Worm (Caenorhabditis elegans) whole organism, midembryonic: ENCODE data around the gene trxr-2.
A peak's percentile ranks its signal among the peaks of the same experiment; 100 is the strongest.

Experiments
- T22C8.4 ChIP-seq: fragments of 200-800 bp; sonication (Bioruptor generic); IDR thresholded peaks from 2 replicates; pipeline ENCODE4 v1.3.6; 2022; ENCODE audit warnings: missing genetic modification characterization, missing compliant biosample characterization
- cog-1 ChIP-seq: sonication (generic microtip); optimal IDR thresholded peaks from 2 replicates; lab custom pipeline; 2016; ENCODE audit warnings: missing genetic modification characterization, missing compliant biosample characterization
- flt-1 ChIP-seq: fragments of 200-800 bp; sonication (Bioruptor generic); IDR thresholded peaks from 2 replicates; pipeline ENCODE4 v1.3.6; 2022; ENCODE audit warnings: missing genetic modification characterization, missing compliant biosample characterization
- klf-2 ChIP-seq: fragments of 200-800 bp; sonication (Bioruptor generic); conservative IDR thresholded peaks from 2 replicates; pipeline ENCODE4 v1.3.6; 2022; ENCODE audit warnings: missing genetic modification reagents, missing genetic modification characterization, missing compliant biosample characterization
- med-1 ChIP-seq: sonication (generic microtip); optimal IDR thresholded peaks from 2 replicates; lab custom pipeline; 2017; ENCODE audit warnings: missing genetic modification characterization, mild to moderate bottlenecking, missing compliant biosample characterization, antibody characterized with exemption, missing genetic modification reagents; ENCODE audit not compliant: insufficient read depth
- ref-1 ChIP-seq: fragments of 200-800 bp; sonication (Bioruptor generic); conservative IDR thresholded peaks from 2 replicates; pipeline ENCODE4 v1.3.6; 2022; ENCODE audit warnings: missing genetic modification reagents, missing genetic modification characterization, missing compliant biosample characterization
- tab-1 ChIP-seq: fragments of 200-800 bp; sonication (Bioruptor generic); IDR thresholded peaks from 2 replicates; pipeline ENCODE4 v1.3.6; 2022; ENCODE audit warnings: missing genetic modification characterization, missing compliant biosample characterization
- ztf-23 ChIP-seq: fragments of 200-800 bp; sonication (Bioruptor generic); IDR thresholded peaks from 2 replicates; pipeline ENCODE4 v1.3.6; 2022; ENCODE audit warnings: missing genetic modification reagents, missing genetic modification characterization, missing compliant biosample characterization
- ztf-29 ChIP-seq: fragments of 200-800 bp; sonication (Bioruptor generic); IDR thresholded peaks from 2 replicates; pipeline ENCODE4 v1.3.6; 2022; ENCODE audit warnings: missing genetic modification reagents, missing genetic modification characterization, missing compliant biosample characterization

Gene trxr-2

DNA sequence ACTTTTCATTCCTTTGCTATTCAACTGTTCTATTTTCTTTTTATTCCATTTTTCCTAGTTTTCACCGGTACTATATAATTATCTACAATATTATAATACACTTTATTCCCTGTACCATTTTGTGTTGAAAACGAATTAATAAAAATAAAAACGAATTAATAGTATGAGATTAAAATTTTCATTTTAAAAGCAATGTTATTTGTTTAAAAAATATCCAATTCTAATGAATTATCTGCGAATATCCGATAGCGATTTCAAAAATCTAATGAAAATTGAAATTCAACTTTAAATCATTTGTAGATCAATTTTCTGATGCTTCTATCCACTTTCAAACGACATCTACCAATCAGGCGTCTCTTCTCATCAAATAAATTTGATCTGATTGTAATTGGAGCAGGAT lies at the start of gene trxr-2:
Gene trxr-2 (plus strand): TSS at position 301 of the 400 bp plus-strand sequence.
- TF ChIP-seq ref-1 (GFP tag; lab: Robert Waterston, UW) (no peak), cog-1 (tag; lab: Kevin White, UChicago) (no peak), ztf-29 (GFP tag; lab: Robert Waterston, UW) (no peak), flt-1 (GFP tag; lab: Robert Waterston, UW) (no peak), klf-2 (GFP tag; lab: Robert Waterston, UW) (no peak), tab-1 (GFP tag; lab: Robert Waterston, UW) (no peak), ztf-23 (no peak), med-1 (GFP tag; lab: Kevin White, UChicago) (no peak), T22C8.4 (GFP tag; lab: Robert Waterston, UW) (no peak)

DNA sequence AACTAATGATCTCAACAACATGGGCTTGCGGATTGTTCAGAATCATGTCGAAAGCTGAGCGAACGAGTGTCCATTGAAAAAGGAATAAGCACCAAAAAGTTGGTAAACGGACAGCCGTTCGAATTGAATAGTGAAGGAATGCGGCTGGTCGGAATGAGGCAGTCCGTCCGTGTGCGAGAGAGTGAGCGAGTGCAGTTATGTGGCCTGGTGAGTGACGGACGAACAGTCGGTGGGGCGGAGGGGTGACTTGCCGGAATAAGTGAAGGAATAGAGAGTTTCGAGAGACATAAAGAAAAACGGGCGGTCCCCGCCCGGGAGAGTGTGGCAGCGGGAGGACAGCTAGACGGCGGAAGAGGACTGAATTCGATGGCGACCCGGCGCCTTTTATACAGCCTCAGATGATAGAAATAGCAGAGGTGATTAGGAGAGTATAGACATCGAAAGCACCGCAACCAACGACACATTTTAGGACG lies 48.2 kb upstream of the trxr-2 start:
- peak; percentile 57; the same call in 1 of the 2 replicates for TF ChIP-seq ztf-23
- no peak for TF ChIP-seq T22C8.4 (GFP tag; lab: Robert Waterston, UW)
- TF ChIP-seq tab-1 (GFP tag; lab: Robert Waterston, UW) = peak; percentile 51; the same call in 1 of the 2 replicates
- no peak for TF ChIP-seq med-1 (GFP tag; lab: Kevin White, UChicago)
- no peak for TF ChIP-seq ztf-29 (GFP tag; lab: Robert Waterston, UW)
- TF ChIP-seq cog-1 (tag; lab: Kevin White, UChicago) = peak; percentile 11
- 0 out of 2 replicates have a peak, but pooled peaks have one; percentile 54 for TF ChIP-seq flt-1 (GFP tag; lab: Robert Waterston, UW)
- no peak for TF ChIP-seq ref-1 (GFP tag; lab: Robert Waterston, UW)
- TF ChIP-seq klf-2 (GFP tag; lab: Robert Waterston, UW) = no peak

DNA sequence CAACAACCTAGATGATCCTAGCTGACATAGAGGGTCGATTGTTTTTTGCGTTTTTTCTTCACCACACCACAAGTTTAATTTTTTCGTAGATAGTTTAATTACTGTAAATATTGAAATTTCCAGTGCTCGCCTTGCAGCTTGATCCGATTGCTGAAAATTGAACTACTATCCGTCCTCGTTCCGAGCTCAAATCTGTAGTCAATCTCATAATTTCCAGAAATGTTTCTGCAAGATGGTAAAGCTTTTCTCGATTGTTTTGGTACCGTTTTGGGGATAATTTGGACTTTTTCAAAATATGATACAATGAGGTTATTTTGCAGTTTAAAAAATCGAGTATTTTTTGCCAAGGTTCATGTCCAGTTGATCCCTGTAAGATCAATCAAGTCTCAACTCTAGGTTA lies 47.5 kb upstream of the trxr-2 start:
- TF ChIP-seq klf-2 (GFP tag; lab: Robert Waterston, UW) = no peak
- TF ChIP-seq med-1 (GFP tag; lab: Kevin White, UChicago) = no peak
- TF ChIP-seq ztf-23 = no peak
- no peak for TF ChIP-seq cog-1 (tag; lab: Kevin White, UChicago)
- no peak for TF ChIP-seq flt-1 (GFP tag; lab: Robert Waterston, UW)
- TF ChIP-seq tab-1 (GFP tag; lab: Robert Waterston, UW) = no peak
- no peak for TF ChIP-seq ref-1 (GFP tag; lab: Robert Waterston, UW)
- TF ChIP-seq ztf-29 (GFP tag; lab: Robert Waterston, UW) = no peak
- no peak for TF ChIP-seq T22C8.4 (GFP tag; lab: Robert Waterston, UW)

DNA sequence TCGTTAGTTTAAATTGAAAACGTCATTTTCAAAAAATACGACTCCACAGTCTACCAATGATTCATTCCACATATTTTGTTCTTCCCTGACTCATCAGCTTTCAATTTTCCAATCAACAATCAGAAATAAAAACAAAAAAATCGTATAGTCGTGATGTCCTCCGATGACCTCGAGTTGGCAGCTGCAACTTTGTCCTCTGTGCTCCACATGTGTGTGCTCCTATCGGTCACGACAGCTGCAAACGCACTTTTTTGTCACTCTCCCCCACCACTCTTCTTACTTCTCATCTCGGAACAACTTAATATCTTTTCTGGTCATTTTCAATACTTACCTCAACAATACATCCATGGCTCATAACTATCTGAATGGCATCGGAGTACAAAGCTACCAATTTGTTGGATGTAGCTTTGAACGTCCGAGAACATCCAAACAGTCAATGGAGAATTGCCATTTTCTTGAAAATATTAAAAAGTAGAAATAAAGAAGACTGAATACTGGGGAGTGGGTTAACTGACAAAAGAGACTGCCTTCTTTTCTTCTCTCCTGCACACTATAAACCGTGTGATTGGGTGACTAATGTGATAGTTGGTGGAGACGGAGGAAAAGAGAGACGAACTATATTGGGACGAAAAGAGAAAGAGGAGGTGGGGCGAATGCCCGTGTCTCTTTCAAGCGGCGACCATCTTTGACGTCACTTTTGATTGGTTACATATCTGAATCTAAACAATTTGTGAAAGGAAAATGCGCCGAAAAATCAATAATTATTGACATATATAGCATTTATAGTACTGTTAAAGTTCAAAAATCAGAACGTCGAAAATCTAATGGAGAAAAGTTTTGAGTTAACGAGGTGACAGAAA lies 46.4 kb upstream of the trxr-2 start:
- TF ChIP-seq ztf-29 (GFP tag; lab: Robert Waterston, UW) = no peak
- no peak for TF ChIP-seq med-1 (GFP tag; lab: Kevin White, UChicago)
- TF ChIP-seq flt-1 (GFP tag; lab: Robert Waterston, UW) = no peak
- TF ChIP-seq tab-1 (GFP tag; lab: Robert Waterston, UW) = no peak
- TF ChIP-seq klf-2 (GFP tag; lab: Robert Waterston, UW) = no peak
- TF ChIP-seq T22C8.4 (GFP tag; lab: Robert Waterston, UW) = no peak
- TF ChIP-seq ref-1 (GFP tag; lab: Robert Waterston, UW) = no peak
- TF ChIP-seq ztf-23 = no peak
- TF ChIP-seq cog-1 (tag; lab: Kevin White, UChicago) = no peak

DNA sequence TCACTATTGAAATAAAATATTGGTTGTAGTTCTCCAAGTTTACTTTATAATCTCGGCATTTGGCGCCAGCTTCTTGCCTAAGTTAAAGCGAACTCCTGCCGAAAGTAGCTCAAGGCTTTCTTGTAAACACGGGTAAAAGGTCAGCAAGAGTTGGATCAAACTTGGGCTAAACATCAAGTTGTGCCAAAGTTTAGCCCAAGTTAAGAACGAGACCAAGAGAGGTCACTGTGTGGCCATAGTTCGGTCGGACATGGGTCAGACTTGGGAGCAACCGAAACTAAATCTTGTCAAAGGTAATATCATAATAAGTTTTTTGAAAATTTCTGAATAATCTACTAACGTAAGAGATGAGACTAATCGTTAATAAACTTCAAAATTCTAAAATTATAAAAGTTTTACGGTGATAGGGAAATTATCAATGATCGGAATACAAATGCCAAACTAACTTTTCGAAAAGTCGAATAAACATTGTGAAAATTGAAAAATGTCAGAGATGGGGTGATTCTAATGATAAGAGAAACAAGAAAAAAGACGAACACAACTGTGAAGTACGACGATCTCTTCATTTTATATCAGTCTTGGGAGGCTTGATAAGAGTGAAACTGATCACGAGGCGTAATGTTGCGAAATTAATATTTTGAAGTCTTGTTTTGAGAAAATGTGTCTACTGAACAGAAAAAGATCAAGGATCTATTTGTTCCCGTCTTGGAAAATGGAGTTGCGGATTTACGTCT lies 45.5 kb upstream of the trxr-2 start:
- TF ChIP-seq klf-2 (GFP tag; lab: Robert Waterston, UW) = no peak
- TF ChIP-seq ztf-29 (GFP tag; lab: Robert Waterston, UW) = no peak

DNA sequence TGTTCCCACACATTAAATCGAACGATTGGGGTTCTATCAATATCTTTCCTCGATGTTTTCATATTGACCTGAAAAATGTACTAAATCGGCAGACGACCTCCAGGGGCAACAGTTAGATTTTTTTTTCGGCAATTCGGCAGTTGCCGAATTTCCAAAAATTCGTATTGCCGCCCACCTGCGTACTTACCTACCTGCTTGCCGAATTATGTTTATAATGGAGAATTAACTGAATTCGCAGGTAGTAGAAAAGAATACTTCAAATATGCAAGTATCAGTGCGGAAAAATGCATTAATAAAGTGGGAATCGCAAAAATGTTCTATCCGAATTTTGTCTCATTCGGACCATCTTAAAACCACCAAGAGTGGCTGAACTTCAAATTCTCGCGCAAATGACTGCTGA lies 43.9 kb upstream of the trxr-2 start:
- TF ChIP-seq ztf-29 (GFP tag; lab: Robert Waterston, UW) = no peak
- TF ChIP-seq klf-2 (GFP tag; lab: Robert Waterston, UW) = no peak
- TF ChIP-seq med-1 (GFP tag; lab: Kevin White, UChicago) = no peak
- no peak for TF ChIP-seq ref-1 (GFP tag; lab: Robert Waterston, UW)
- no peak for TF ChIP-seq cog-1 (tag; lab: Kevin White, UChicago)
- no peak for TF ChIP-seq T22C8.4 (GFP tag; lab: Robert Waterston, UW)
- TF ChIP-seq ztf-23 = no peak
- no peak for TF ChIP-seq tab-1 (GFP tag; lab: Robert Waterston, UW)
- TF ChIP-seq flt-1 (GFP tag; lab: Robert Waterston, UW) = no peak

DNA sequence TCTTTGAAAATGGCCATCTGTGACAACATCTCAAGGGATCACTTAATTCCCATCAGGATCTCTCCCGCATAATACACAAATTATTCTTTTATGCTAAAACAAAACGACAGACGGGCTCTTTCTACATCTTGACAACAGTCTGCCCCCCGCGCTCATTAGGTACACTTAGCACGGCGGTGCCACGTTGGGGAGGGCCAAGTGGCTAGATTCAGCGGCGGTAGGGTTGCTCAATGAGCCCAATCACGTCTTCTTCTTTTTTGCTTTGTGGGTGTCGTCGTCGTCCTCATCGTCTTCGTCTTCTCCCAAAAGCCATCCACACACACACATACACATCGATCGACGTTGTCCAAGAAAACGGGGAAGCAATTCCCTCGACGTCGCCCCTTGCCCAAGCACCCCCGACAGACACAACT lies 40.5 kb upstream of the trxr-2 start:
- TF ChIP-seq ztf-23 (no peak; the same call in 1 of the 2 replicates), T22C8.4 (GFP tag; lab: Robert Waterston, UW) (peak; percentile 58; the same call in 1 of the 2 replicates), ref-1 (GFP tag; lab: Robert Waterston, UW) (no peak), cog-1 (tag; lab: Kevin White, UChicago) (peak; percentile 1), flt-1 (GFP tag; lab: Robert Waterston, UW) (0 out of 2 replicates have a peak, but pooled peaks have one; percentile 41), med-1 (GFP tag; lab: Kevin White, UChicago) (no peak), tab-1 (GFP tag; lab: Robert Waterston, UW) (no peak)

DNA sequence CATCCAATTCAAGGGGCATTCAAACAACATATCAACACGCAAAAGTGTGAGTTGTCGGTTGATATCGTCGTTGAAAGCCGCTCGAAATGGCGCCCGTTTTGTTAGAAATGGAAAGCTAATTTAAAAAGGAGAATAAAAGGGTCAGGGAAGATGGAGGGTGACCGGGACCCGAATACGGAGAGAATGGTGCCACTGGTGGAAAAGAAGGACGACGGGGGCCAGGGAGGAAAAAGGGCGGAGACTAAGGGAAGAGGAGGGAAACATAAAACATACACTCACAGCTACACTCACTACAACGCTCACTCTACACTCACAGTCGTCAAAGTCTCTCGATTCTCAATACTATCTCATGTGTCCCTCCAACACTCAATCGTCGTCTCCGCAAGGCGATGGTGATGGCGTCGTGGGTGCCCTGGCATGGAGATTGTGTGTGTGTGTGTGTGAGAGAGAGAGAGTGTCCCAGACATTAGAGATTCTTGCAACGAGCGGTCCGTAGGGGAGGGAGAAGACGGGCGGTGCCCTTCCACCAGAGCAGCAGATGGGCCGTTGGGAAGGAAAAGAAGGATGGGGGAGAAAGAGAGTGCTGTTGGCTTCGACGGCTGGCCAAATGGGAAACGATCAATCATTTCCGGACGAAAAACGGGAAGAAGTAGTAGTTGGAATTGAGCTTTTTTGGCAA lies 39.4 kb upstream of the trxr-2 start:
- peak; percentile 85 for TF ChIP-seq cog-1 (tag; lab: Kevin White, UChicago)
- TF ChIP-seq flt-1 (GFP tag; lab: Robert Waterston, UW) = peak; percentile 65; the same call in 1 of the 2 replicates
- TF ChIP-seq ztf-23 = peak; percentile 56; the same call in 1 of the 2 replicates
- no peak for TF ChIP-seq med-1 (GFP tag; lab: Kevin White, UChicago)
- 0 out of 2 replicates have a peak, but pooled peaks have one; percentile 61 for TF ChIP-seq tab-1 (GFP tag; lab: Robert Waterston, UW)
- TF ChIP-seq klf-2 (GFP tag; lab: Robert Waterston, UW) = no peak
